Worm (Caenorhabditis elegans) whole organism, L2 larva: ENCODE results near the gene sre-48.

ENCODE experiments used
- ama-1 ChIP-seq: fragments of 150-350 bp; optimal IDR thresholded peaks from 2 replicates; lab custom pipeline; 2018; ENCODE audit warnings: inconsistent platforms
- ceh-82 ChIP-seq: fragments of 150-350 bp; optimal IDR thresholded peaks from 2 replicates; lab custom pipeline; 2014; ENCODE audit warnings: missing biosample characterization, missing genetic modification characterization
- crh-2 ChIP-seq: sonication (generic microtip); optimal IDR thresholded peaks from 2 replicates; lab custom pipeline; 2017; ENCODE audit warnings: missing biosample characterization, missing genetic modification characterization
- elt-1 ChIP-seq: fragments of 150-350 bp; optimal IDR thresholded peaks from 2 replicates; lab custom pipeline; 2014; ENCODE audit warnings: missing biosample characterization, missing genetic modification characterization
- lin-13 ChIP-seq: fragments of 150-350 bp; optimal IDR thresholded peaks from 2 replicates; lab custom pipeline; 2014; ENCODE audit warnings: missing biosample characterization, missing genetic modification reagents, missing genetic modification characterization
- lsy-2 ChIP-seq, 2 experiments: fragments of 150-350 bp in 1 of 2; sonication (generic microtip) in 1 of 2; optimal IDR thresholded peaks; 2 replicates each; lab custom pipeline; 2014 to 2017; ENCODE audit warnings: missing biosample characterization in 2 of 2, missing genetic modification characterization in 2 of 2
- nhr-11 ChIP-seq: fragments of 150-350 bp; optimal IDR thresholded peaks from 2 replicates; lab custom pipeline; 2014; ENCODE audit warnings: missing biosample characterization, missing genetic modification characterization
- nhr-237 ChIP-seq: fragments of 150-350 bp; optimal IDR thresholded peaks from 2 replicates; lab custom pipeline; 2014; ENCODE audit warnings: missing biosample characterization, missing genetic modification characterization
- nhr-25 ChIP-seq: fragments of 150-350 bp; sonication (generic microtip); optimal IDR thresholded peaks from 3 replicates; lab custom pipeline; 2014; ENCODE audit warnings: missing biosample characterization, missing genetic modification characterization
- ztf-11 ChIP-seq: sonication (generic microtip); optimal IDR thresholded peaks from 2 replicates; lab custom pipeline; 2017; ENCODE audit warnings: missing biosample characterization, missing genetic modification characterization

ce11 chrII:14018887-14019286 lies 39.2 kb upstream of the sre-48 start:
- TF ChIP-seq nhr-237 (no peak), lin-13 (GFP tag; lab: Kevin White, UChicago) (no peak), nhr-11 (tag; lab: Kevin White, UChicago) (no peak), elt-1 (tag; lab: Kevin White, UChicago) (no peak), ama-1 (no peak), lsy-2 (tag; optimal IDR thresholded peaks at IDR 0.05; lab: Kevin White, UChicago) (no peak), ztf-11 (tag; lab: Kevin White, UChicago) (no peak), ceh-82 (tag; lab: Kevin White, UChicago) (no peak), crh-2 (tag; lab: Kevin White, UChicago) (no peak), nhr-25 (tag; lab: Kevin White, UChicago) (no peak)
